Fruit fly (Drosophila melanogaster) whole organism, embryonic: ENCODE measurements around the gene CG15418.

ENCODE experiments used
- Awh ChIP-seq: fragments of 200-800 bp; sonication (Bioruptor generic); IDR thresholded peaks from 2 replicates; pipeline ENCODE4, ENCODE4 v1.3.6; 2022; ENCODE audit warnings: missing biosample characterization, missing genetic modification characterization
- B-H1 ChIP-seq: fragments of 200-800 bp; sonication (Bioruptor generic); IDR thresholded peaks from 3 replicates; pipeline ENCODE4 v1.3.6; 2022; ENCODE audit warnings: missing biosample characterization, missing genetic modification characterization
- Bdp1 ChIP-seq: fragments of 200-800 bp; sonication (Bioruptor generic); optimal IDR thresholded peaks from 3 replicates; lab custom pipeline; 2016; ENCODE audit warnings: missing biosample characterization, missing genetic modification characterization
- Bgb ChIP-seq: fragments of 200-800 bp; sonication (Bioruptor generic); IDR thresholded peaks from 2 replicates; pipeline ENCODE4 v1.3.6; 2022; ENCODE audit warnings: missing biosample characterization, missing genetic modification characterization; ENCODE audit not compliant: partially characterized antibody
- CG10147 ChIP-seq: fragments of 200-800 bp; sonication (Bioruptor generic); optimal IDR thresholded peaks from 2 replicates; lab custom pipeline; 2019; ENCODE audit warnings: missing biosample characterization, mild to moderate bottlenecking, missing genetic modification characterization, moderate library complexity
- CG12104 ChIP-seq: fragments of 200-800 bp; sonication (Bioruptor generic); optimal IDR thresholded peaks from 3 replicates; lab custom pipeline; 2016; ENCODE audit warnings: missing biosample characterization, missing genetic modification characterization
- CG13894 ChIP-seq: fragments of 200-800 bp; sonication (Bioruptor generic); optimal IDR thresholded peaks from 3 replicates; lab custom pipeline; 2018; ENCODE audit warnings: missing biosample characterization, mild to moderate bottlenecking, missing genetic modification characterization, moderate library complexity
- CG14050 ChIP-seq: fragments of 200-800 bp; sonication (Bioruptor generic); IDR thresholded peaks from 3 replicates; pipeline ENCODE4 v1.3.6; 2022; ENCODE audit warnings: missing biosample characterization, missing genetic modification characterization
- CG14860 ChIP-seq: fragments of 200-800 bp; sonication (Bioruptor generic); IDR thresholded peaks from 3 replicates; pipeline ENCODE4 v1.3.6; 2022; ENCODE audit warnings: missing biosample characterization, missing genetic modification characterization; ENCODE audit not compliant: partially characterized antibody
- CG15601 ChIP-seq: fragments of 200-800 bp; sonication (Bioruptor generic); optimal IDR thresholded peaks from 3 replicates; lab custom pipeline; 2019; ENCODE audit warnings: missing biosample characterization, mild to moderate bottlenecking, missing genetic modification characterization, moderate library complexity
- CG16779 ChIP-seq: fragments of 200-800 bp; sonication (Bioruptor generic); IDR thresholded peaks from 2 replicates; pipeline ENCODE4 v1.3.6; 2022; ENCODE audit warnings: missing biosample characterization, missing genetic modification characterization
- CG17359 ChIP-seq: fragments of 200-800 bp; sonication (Bioruptor generic); optimal IDR thresholded peaks from 3 replicates; lab custom pipeline; 2018; ENCODE audit warnings: missing biosample characterization, mild to moderate bottlenecking, missing genetic modification characterization, moderate library complexity
- CG17361 ChIP-seq: fragments of 200-800 bp; sonication (Bioruptor generic); IDR thresholded peaks from 3 replicates; pipeline ENCODE4 v1.3.6; 2022; ENCODE audit warnings: missing biosample characterization, missing genetic modification characterization
- CG17612 ChIP-seq: fragments of 200-800 bp; sonication (Bioruptor generic); IDR thresholded peaks from 2 replicates; pipeline ENCODE4 v1.3.6; 2022; ENCODE audit warnings: missing biosample characterization, missing genetic modification characterization
- CG2199 ChIP-seq: fragments of 200-800 bp; sonication (Bioruptor generic); IDR thresholded peaks from 3 replicates; pipeline ENCODE4 v1.3.6; 2022; ENCODE audit warnings: missing biosample characterization, missing genetic modification characterization
- CG3726 ChIP-seq: fragments of 200-800 bp; sonication (Bioruptor generic); IDR thresholded peaks from 3 replicates; pipeline ENCODE4, ENCODE4 v1.3.6; 2022; ENCODE audit warnings: missing biosample characterization, missing genetic modification characterization
- CG42726 ChIP-seq: fragments of 200-800 bp; sonication (Bioruptor generic); IDR thresholded peaks from 2 replicates; pipeline ENCODE4 v1.3.6; 2022; ENCODE audit warnings: missing biosample characterization, missing genetic modification characterization; ENCODE audit not compliant: partially characterized antibody
- CG6854 ChIP-seq: fragments of 200-800 bp; sonication (Bioruptor generic); optimal IDR thresholded peaks from 3 replicates; lab custom pipeline; 2017; ENCODE audit warnings: missing biosample characterization, mild to moderate bottlenecking, missing genetic modification characterization
- CG9215 ChIP-seq: fragments of 200-800 bp; sonication (Bioruptor generic); IDR thresholded peaks from 2 replicates; pipeline ENCODE4 v1.3.6; 2022; ENCODE audit warnings: missing biosample characterization, missing genetic modification characterization
- CG9609 ChIP-seq: fragments of 200-800 bp; sonication (Bioruptor generic); optimal IDR thresholded peaks from 3 replicates; lab custom pipeline; 2016; ENCODE audit warnings: missing biosample characterization, missing genetic modification characterization
- CG9797 ChIP-seq: fragments of 200-800 bp; sonication (Bioruptor generic); optimal IDR thresholded peaks from 3 replicates; lab custom pipeline; 2018; ENCODE audit warnings: missing biosample characterization, mild to moderate bottlenecking, missing genetic modification characterization
- CG9932 ChIP-seq: fragments of 200-800 bp; sonication (Bioruptor generic); IDR thresholded peaks from 2 replicates; pipeline ENCODE4 v1.3.6; 2022; ENCODE audit warnings: missing biosample characterization, missing genetic modification characterization
- Drgx ChIP-seq: fragments of 200-800 bp; sonication (Bioruptor generic); IDR thresholded peaks from 2 replicates; pipeline ENCODE4 v1.3.6; 2022; ENCODE audit warnings: missing biosample characterization, missing genetic modification characterization
- MBD-R2 ChIP-seq: fragments of 200-800 bp; sonication (Bioruptor generic); IDR thresholded peaks from 2 replicates; pipeline ENCODE4 v1.3.6; 2022; ENCODE audit warnings: missing biosample characterization, missing genetic modification characterization
- Neu2 ChIP-seq: fragments of 200-800 bp; sonication (Bioruptor generic); optimal IDR thresholded peaks from 3 replicates; lab custom pipeline; 2016; ENCODE audit warnings: missing biosample characterization, missing genetic modification characterization, borderline replicate concordance
- Six4 ChIP-seq: fragments of 200-800 bp; sonication (Bioruptor generic); optimal IDR thresholded peaks from 2 replicates; lab custom pipeline; 2016; ENCODE audit warnings: missing biosample characterization, missing genetic modification characterization
- Sox100B ChIP-seq: fragments of 200-800 bp; sonication (Bioruptor generic); optimal IDR thresholded peaks from 3 replicates; lab custom pipeline; 2018; ENCODE audit warnings: missing biosample characterization, mild to moderate bottlenecking, missing genetic modification characterization
- Sry-β ChIP-seq: fragments of 200-800 bp; sonication (Bioruptor generic); optimal IDR thresholded peaks from 2 replicates; lab custom pipeline; 2018; ENCODE audit warnings: missing biosample characterization, mild to moderate bottlenecking, missing genetic modification characterization, moderate library complexity
- Ssrp ChIP-seq: fragments of 200-800 bp; sonication (Bioruptor generic); optimal IDR thresholded peaks from 2 replicates; lab custom pipeline; 2018; ENCODE audit warnings: missing biosample characterization, mild to moderate bottlenecking, missing genetic modification characterization, moderate library complexity
- Usf ChIP-seq: fragments of 200-800 bp; sonication (Bioruptor generic); optimal IDR thresholded peaks from 2 replicates; lab custom pipeline; 2017; ENCODE audit warnings: missing genotype, missing biosample characterization, missing genetic modification characterization
- ac ChIP-seq: fragments of 200-800 bp; sonication (Bioruptor generic); optimal IDR thresholded peaks from 3 replicates; lab custom pipeline; 2017; ENCODE audit warnings: missing biosample characterization, mild to moderate bottlenecking, missing genetic modification characterization
- ase ChIP-seq: fragments of 200-800 bp; sonication (Bioruptor generic); IDR thresholded peaks from 3 replicates; pipeline ENCODE4 v1.3.6; 2022; ENCODE audit warnings: missing biosample characterization, missing genetic modification characterization
- br ChIP-seq: fragments of >200 bp; optimal IDR thresholded peaks from 2 replicates; lab custom pipeline; 2017
- cas ChIP-seq: fragments of 200-800 bp; sonication (Bioruptor generic); IDR thresholded peaks from 2 replicates; pipeline ENCODE4 v1.3.6; 2022; ENCODE audit warnings: missing biosample characterization, missing genetic modification characterization
- chif ChIP-seq, 2 experiments: fragments of 200-800 bp; sonication (Bioruptor generic); optimal IDR thresholded peaks; 3 replicates each; lab custom pipeline; 2016; ENCODE audit warnings: missing biosample characterization in 2 of 2, missing genetic modification characterization in 2 of 2
- chinmo ChIP-seq: fragments of 200-800 bp; sonication (Bioruptor generic); IDR thresholded peaks from 4 replicates; pipeline ENCODE4 v1.3.6; 2022; ENCODE audit warnings: missing biosample characterization, missing genetic modification characterization; ENCODE audit not compliant: partially characterized antibody
- crc ChIP-seq: fragments of 200-800 bp; sonication (Bioruptor generic); optimal IDR thresholded peaks from 2 replicates; lab custom pipeline; 2016; ENCODE audit warnings: missing biosample characterization, missing genetic modification characterization
- dmrt99B ChIP-seq: fragments of 200-800 bp; sonication (Bioruptor generic); optimal IDR thresholded peaks from 2 replicates; lab custom pipeline; 2018; ENCODE audit warnings: missing biosample characterization, mild to moderate bottlenecking, missing genetic modification characterization, moderate library complexity
- ems ChIP-seq: fragments of 200-800 bp; sonication (Bioruptor generic); optimal IDR thresholded peaks from 3 replicates; lab custom pipeline; 2016; ENCODE audit warnings: missing biosample characterization, missing genetic modification characterization
- eyg ChIP-seq: fragments of 200-800 bp; sonication (Bioruptor generic); optimal IDR thresholded peaks from 3 replicates; lab custom pipeline; 2016; ENCODE audit warnings: missing biosample characterization, missing genetic modification characterization
- fd96Cb ChIP-seq: fragments of 200-800 bp; sonication (Bioruptor generic); optimal IDR thresholded peaks from 2 replicates; lab custom pipeline; 2018; ENCODE audit warnings: missing biosample characterization, mild to moderate bottlenecking, missing genetic modification characterization, moderate library complexity
- fru ChIP-seq: fragments of >200 bp; optimal IDR thresholded peaks from 2 replicates; lab custom pipeline; 2017
- gsb-n ChIP-seq: fragments of 200-800 bp; sonication (Bioruptor generic); optimal IDR thresholded peaks from 3 replicates; lab custom pipeline; 2018; ENCODE audit warnings: missing biosample characterization, mild to moderate bottlenecking, missing genetic modification characterization
- jumu ChIP-seq: fragments of 200-800 bp; sonication (Bioruptor generic); optimal IDR thresholded peaks from 3 replicates; lab custom pipeline; 2016; ENCODE audit warnings: missing biosample characterization, missing genetic modification characterization
- lola ChIP-seq, 3 experiments: fragments of >200 bp in 2 of 3; fragments of 200-800 bp in 1 of 3; sonication (Bioruptor generic) in 1 of 3; optimal IDR thresholded peaks; 2 replicates each; lab custom pipeline; 2017 to 2019; ENCODE audit warnings: missing biosample characterization in 3 of 3, missing genetic modification characterization in 3 of 3, mild to moderate bottlenecking in 1 of 3, moderate library complexity in 1 of 3
- odd ChIP-seq: fragments of 200-800 bp; sonication (Bioruptor generic); optimal IDR thresholded peaks from 2 replicates; lab custom pipeline; 2017; ENCODE audit warnings: missing biosample characterization, mild to moderate bottlenecking, missing genetic modification characterization
- onecut ChIP-seq: fragments of 200-800 bp; sonication (Bioruptor generic); IDR thresholded peaks from 2 replicates; pipeline ENCODE4 v1.3.6; 2022; ENCODE audit warnings: missing biosample characterization, missing genetic modification characterization
- scrt ChIP-seq: fragments of 200-800 bp; sonication (Bioruptor generic); optimal IDR thresholded peaks from 2 replicates; lab custom pipeline; 2018; ENCODE audit warnings: missing biosample characterization, mild to moderate bottlenecking, missing genetic modification characterization, moderate library complexity
- stwl ChIP-seq: fragments of 200-800 bp; sonication (Bioruptor generic); optimal IDR thresholded peaks from 3 replicates; lab custom pipeline; 2018; ENCODE audit warnings: missing biosample characterization, mild to moderate bottlenecking, missing genetic modification characterization, moderate library complexity
- tna ChIP-seq: fragments of 200-800 bp; sonication (Bioruptor generic); IDR thresholded peaks from 2 replicates; pipeline ENCODE4 v1.3.6; 2022; ENCODE audit warnings: missing biosample characterization, missing genetic modification characterization; ENCODE audit not compliant: partially characterized antibody

Gene CG15418

DNA sequence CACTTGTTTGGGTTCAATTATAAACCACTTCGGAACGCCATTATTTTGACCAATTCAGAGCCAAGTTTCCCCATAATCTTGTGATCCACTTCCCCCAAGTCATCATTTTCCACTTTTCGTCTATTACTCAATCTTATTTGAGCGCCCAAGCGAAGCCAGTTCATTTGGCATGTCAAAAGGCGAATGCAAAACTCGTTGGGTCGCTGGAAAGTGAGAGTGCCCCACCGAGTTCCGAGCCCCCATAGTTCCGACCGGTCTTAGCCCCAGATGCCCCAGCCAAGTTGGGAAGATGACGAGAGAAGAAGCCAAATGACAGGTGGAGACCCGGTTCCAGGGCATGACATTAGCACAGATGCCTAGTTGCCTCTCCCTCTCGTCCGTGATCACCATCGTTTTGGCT, 9.3 kb upstream of the CG15418 start (continued):
- TF ChIP-seq lola (GFP tag; optimal IDR thresholded peaks at IDR 0.05; lab: Kevin White, UChicago): no peak
- TF ChIP-seq CG15601 (tag; lab: Kevin White, UChicago): no peak
- no peak for TF ChIP-seq Ssrp
- TF ChIP-seq eyg (GFP tag; lab: Kevin White, UChicago): no peak

- TF ChIP-seq Awh (no peak), br (no peak), Bgb (no peak), crc (no peak), jumu (GFP tag; lab: Kevin White, UChicago) (no peak), CG9215 (GFP tag; lab: Robert Waterston, UW) (peak; percentile 66), CG14050 (no peak), chinmo (GFP tag; lab: Robert Waterston, UW) (0 out of 4 replicates have a peak, but pooled peaks have one; percentile 42), Neu2 (GFP tag; lab: Kevin White, UChicago) (no peak), chif (GFP tag; optimal IDR thresholded peaks at IDR 0.05; lab: Kevin White, UChicago) (no peak), Six4 (GFP tag; lab: Kevin White, UChicago) (no peak), Bdp1 (GFP tag; lab: Kevin White, UChicago) (no peak), odd (GFP tag; lab: Kevin White, UChicago) (peak; percentile 38), CG12104 (no peak), Sox100B (GFP tag; lab: Kevin White, UChicago) (no peak), Usf (GFP tag; lab: Kevin White, UChicago) (no peak), CG10147 (peak; percentile 29), Sry-β (no peak), ac (GFP tag; lab: Kevin White, UChicago) (no peak), dmrt99B (no peak), Drgx (GFP tag; lab: Robert Waterston, UW) (peak; percentile 79), CG9932 (GFP tag; lab: Robert Waterston, UW) (peak; percentile 70), CG13894 (tag; lab: Kevin White, UChicago) (no peak), fru (lab: Kevin White, UChicago) (no peak), CG9609 (GFP tag; lab: Kevin White, UChicago) (no peak), scrt (GFP tag; lab: Kevin White, UChicago) (peak; percentile 25), CG6854 (no peak), fd96Cb (tag; lab: Kevin White, UChicago) (no peak), CG16779 (GFP tag; lab: Robert Waterston, UW) (no peak), gsb-n (no peak), CG42726 (GFP tag; lab: Robert Waterston, UW) (no peak), CG2199 (no peak), CG3726 (GFP tag; lab: Robert Waterston, UW) (no peak), CG17359 (tag; lab: Kevin White, UChicago) (no peak), CG14860 (GFP tag; lab: Robert Waterston, UW) (no peak), cas (no peak), MBD-R2 (GFP tag; lab: Robert Waterston, UW) (peak; percentile 29; the same call in 1 of the 2 replicates), CG9797 (GFP tag; lab: Kevin White, UChicago) (no peak), onecut (no peak), B-H1 (no peak), stwl (tag; lab: Kevin White, UChicago) (no peak), ems (no peak), CG17612 (GFP tag; lab: Robert Waterston, UW) (peak; percentile 9; the same call in 1 of the 2 replicates), tna (GFP tag; lab: Robert Waterston, UW) (no peak), ase (GFP tag; lab: Robert Waterston, UW) (no peak), CG17361 (GFP tag; lab: Robert Waterston, UW) (0 out of 3 replicates have a peak, but pooled peaks have one; percentile 21)
These were observed 8.0 kb upstream of the CG15418 start for dm6 chr2L:3629466-3629865.
